Fruit fly (Drosophila melanogaster): ENCODE results near the gene CG34163.

Gene CG34163

DNA sequence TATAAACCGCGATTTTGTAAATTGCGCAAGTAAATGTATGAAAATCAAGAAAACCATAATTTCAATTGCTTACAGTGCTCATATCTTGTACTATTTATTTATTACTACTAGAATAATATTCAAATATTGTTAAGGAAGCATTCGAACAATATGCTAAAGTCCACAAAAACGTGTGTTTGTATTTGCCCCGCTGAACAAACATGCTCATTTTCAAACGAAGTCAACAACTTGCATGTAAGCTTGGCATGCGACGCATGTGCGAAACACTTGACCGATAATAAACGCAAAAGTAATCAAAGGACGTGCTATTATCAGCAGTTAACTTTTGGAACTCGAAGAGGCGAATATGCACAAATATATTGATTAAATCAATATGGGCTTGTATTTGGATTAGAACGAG lies 33.1 kb downstream of the CG34163 start (continued):
- TF ChIP-seq ey (GFP tag; optimal IDR thresholded peaks at IDR 0.05): peak; percentile 17

DNA sequence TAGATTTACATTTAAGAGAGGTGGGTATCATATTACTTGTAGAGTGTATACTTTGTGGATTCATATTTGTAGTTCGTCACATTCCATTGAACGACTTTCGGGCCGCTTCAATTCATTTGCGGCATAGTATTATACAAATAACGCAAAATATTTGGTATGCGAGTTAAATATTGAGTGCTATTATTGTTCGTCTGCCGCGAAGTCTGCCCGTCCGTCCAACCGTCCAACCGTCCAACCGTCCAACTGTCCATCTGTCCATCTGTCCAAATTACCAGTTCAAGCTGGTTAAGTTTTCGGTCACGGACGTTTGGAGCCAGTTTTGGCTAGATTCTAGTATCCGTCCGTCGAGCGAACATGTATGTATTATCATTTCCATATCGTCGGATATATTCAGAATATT lies 36.0 kb downstream of the CG34163 start:
- TF ChIP-seq fru (GFP tag; optimal IDR thresholded peaks at IDR 0.05) (no peak), pan (optimal IDR thresholded peaks at IDR 0.05) (no peak)

DNA sequence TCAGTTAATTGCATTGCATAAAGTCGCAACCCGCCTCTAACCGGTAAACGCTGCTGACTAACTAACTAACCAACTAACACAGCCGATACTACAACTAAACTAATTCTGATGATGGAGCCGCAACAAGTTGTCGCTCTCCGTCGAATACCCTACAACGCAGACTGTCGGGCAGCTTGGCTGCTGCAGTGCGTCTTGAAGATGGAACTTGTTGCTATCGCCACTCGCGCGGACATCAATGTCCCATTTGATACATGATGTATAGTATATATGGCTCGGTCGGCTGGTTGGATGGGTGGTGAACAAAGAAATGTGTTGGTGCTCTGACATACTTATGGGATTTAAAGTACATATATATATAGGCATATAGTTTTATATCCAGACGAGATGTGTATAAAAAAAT lies 37.4 kb downstream of the CG34163 start:
- TF ChIP-seq br (GFP tag; optimal IDR thresholded peaks at IDR 0.05) (peak; percentile 33), Dfd (GFP tag; optimal IDR thresholded peaks at IDR 0.05) (no peak), Sp1 (GFP tag; optimal IDR thresholded peaks at IDR 0.05) (peak; percentile 49), psq (GFP tag; optimal IDR thresholded peaks at IDR 0.05) (peak; percentile 35), lola (GFP tag; optimal IDR thresholded peaks at IDR 0.05) (no peak), CG9705 (GFP tag; optimal IDR thresholded peaks at IDR 0.05) (peak; percentile 7), HLH106 (tag; optimal IDR thresholded peaks at IDR 0.05) (peak; percentile 41), woc (GFP tag; optimal IDR thresholded peaks at IDR 0.05) (peak; percentile 48), ey (GFP tag; optimal IDR thresholded peaks at IDR 0.05) (peak; percentile 34), Hnf4 (GFP tag; optimal IDR thresholded peaks at IDR 0.05) (peak; percentile 19), foxo (GFP tag; optimal IDR thresholded peaks at IDR 0.05) (peak in 1 of 2 experiments; percentile 15), dsf (GFP tag; optimal IDR thresholded peaks at IDR 0.05; ENCODE audit: borderline replicate concordance) (no peak), CrebA (GFP tag; optimal IDR thresholded peaks at IDR 0.05; ENCODE audit: borderline replicate concordance) (no peak), rgr (GFP tag; optimal IDR thresholded peaks at IDR 0.05) (peak; percentile 49)

DNA sequence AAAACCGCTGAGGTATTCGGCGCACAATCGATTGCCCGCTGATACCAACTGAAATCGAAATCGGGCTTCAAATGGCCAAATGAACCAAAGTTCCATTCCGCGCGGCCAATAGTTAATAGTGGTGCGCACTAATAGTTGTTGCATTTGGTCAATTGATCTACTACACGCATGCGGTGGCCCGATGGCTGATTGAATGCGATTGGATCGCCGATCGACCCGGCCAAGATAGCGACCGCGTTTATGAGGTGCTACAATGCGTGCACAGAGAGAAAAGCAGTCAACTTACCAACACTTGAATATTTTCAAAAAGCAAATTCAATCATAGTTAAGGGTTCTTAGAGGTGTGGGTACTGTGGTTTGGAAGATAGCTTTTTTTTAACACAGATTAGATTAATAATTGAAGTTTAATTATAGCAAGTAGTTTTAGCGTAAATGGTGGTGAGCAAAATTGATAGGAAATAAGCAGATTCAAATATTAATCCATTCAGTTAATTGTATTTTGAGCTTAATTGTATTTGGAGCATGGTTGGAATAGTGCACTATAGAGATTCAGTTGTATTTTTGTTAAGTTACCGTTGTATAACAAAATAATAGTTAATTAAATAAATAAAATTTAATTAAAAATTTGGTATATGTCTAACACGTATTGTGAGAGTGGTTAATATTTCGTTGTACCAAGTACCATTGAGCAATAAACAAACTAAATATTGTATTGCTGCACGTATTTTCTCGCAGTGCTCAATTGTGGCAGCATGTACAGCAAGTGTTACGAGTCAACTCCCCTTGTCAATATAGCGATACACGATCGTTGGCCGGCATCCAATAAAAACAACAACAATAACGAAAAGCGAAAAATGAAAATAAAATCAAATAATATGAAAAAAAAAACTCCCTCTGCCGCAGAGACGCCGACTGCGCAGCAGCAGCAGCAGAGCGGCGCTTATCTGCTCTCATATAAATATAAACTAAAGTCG lies 38.7 kb downstream of the CG34163 start:
- TF ChIP-seq OdsH (GFP tag; optimal IDR thresholded peaks at IDR 0.05) (peak; percentile 59), tai (GFP tag; optimal IDR thresholded peaks at IDR 0.05) (no peak), dmrt93B (GFP tag; optimal IDR thresholded peaks at IDR 0.05) (peak; percentile 72), CG32264 (GFP tag; optimal IDR thresholded peaks at IDR 0.05) (peak; percentile 2), Vsx2 (GFP tag; optimal IDR thresholded peaks at IDR 0.05; ENCODE audit: partially characterized antibody) (peak; percentile 31), br (GFP tag; optimal IDR thresholded peaks at IDR 0.05) (peak; percentile 61), CG9705 (GFP tag; optimal IDR thresholded peaks at IDR 0.05) (peak; percentile 35), h (GFP tag; optimal IDR thresholded peaks at IDR 0.05) (peak; percentile 36), brk (GFP tag; optimal IDR thresholded peaks at IDR 0.05) (peak; percentile 41), usp (GFP tag; optimal IDR thresholded peaks at IDR 0.05) (no peak), psq (GFP tag; optimal IDR thresholded peaks at IDR 0.05) (peak; percentile 68), N (GFP tag; optimal IDR thresholded peaks at IDR 0.05) (no peak), HLH106 (tag; optimal IDR thresholded peaks at IDR 0.05) (peak; percentile 76), ey (GFP tag; optimal IDR thresholded peaks at IDR 0.05) (peak; percentile 68), rgr (GFP tag; optimal IDR thresholded peaks at IDR 0.05) (peak; percentile 70), Rel (GFP tag; optimal IDR thresholded peaks at IDR 0.05) (no peak), Rel (tag; optimal IDR thresholded peaks at IDR 0.05) (peak; percentile 29), GATAd (GFP tag; optimal IDR thresholded peaks at IDR 0.05) (no peak), woc (GFP tag; optimal IDR thresholded peaks at IDR 0.05) (peak; percentile 2), lola (GFP tag; optimal IDR thresholded peaks at IDR 0.05) (no peak), Abd-B (GFP tag; optimal IDR thresholded peaks at IDR 0.05) (no peak), Hnf4 (GFP tag; optimal IDR thresholded peaks at IDR 0.05) (peak; percentile 62), Sp1 (GFP tag; optimal IDR thresholded peaks at IDR 0.05) (peak; percentile 78), foxo (GFP tag; optimal IDR thresholded peaks at IDR 0.05) (peak in 1 of 2 experiments; percentile 77), Dif (GFP tag; optimal IDR thresholded peaks at IDR 0.05; ENCODE audit: partially characterized antibody) (no peak), dl (GFP tag; optimal IDR thresholded peaks at IDR 0.05; ENCODE audit: insufficient read depth in 1 of 2, partially characterized antibody in 2 of 2) (no peak), sv (GFP tag; optimal IDR thresholded peaks at IDR 0.05) (peak; percentile 3), fru (GFP tag; optimal IDR thresholded peaks at IDR 0.05) (peak; percentile 56), sage (GFP tag; optimal IDR thresholded peaks at IDR 0.05) (peak; percentile 3), Jra (GFP tag; optimal IDR thresholded peaks at IDR 0.05) (no peak), Mio (GFP tag; optimal IDR thresholded peaks at IDR 0.05) (no peak)
